Fruit fly (Drosophila melanogaster) whole organism, embryonic: Measurements from ENCODE around the gene Pex11c.

Source experiments
- Antp ChIP-seq: fragments of 200-800 bp; sonication (Bioruptor generic); optimal IDR thresholded peaks from 3 replicates; lab custom pipeline; 2016; ENCODE audit warnings: missing biosample characterization, missing genetic modification characterization
- BEAF-32 ChIP-seq: fragments of 200-800 bp; sonication (Bioruptor generic); optimal IDR thresholded peaks from 3 replicates; lab custom pipeline; 2017; ENCODE audit warnings: missing biosample characterization, missing genetic modification characterization, mild to moderate bottlenecking, moderate library complexity, missing genetic modification reagents
- CG12236 ChIP-seq: fragments of 200-800 bp; sonication (Bioruptor generic); optimal IDR thresholded peaks from 2 replicates; lab custom pipeline; 2016; ENCODE audit warnings: missing biosample characterization, missing genetic modification characterization
- CG12659 ChIP-seq: fragments of 200-800 bp; sonication (Bioruptor generic); optimal IDR thresholded peaks from 3 replicates; lab custom pipeline; 2017; ENCODE audit warnings: mild to moderate bottlenecking, missing biosample characterization, missing genetic modification reagents, missing genetic modification characterization
- CG13287 ChIP-seq: fragments of 200-800 bp; sonication (Bioruptor generic); IDR thresholded peaks from 2 replicates; pipeline ENCODE4 v1.3.6; 2022; ENCODE audit warnings: missing biosample characterization, missing genetic modification characterization; ENCODE audit not compliant: partially characterized antibody
- CG13296 ChIP-seq: fragments of 200-800 bp; sonication (Bioruptor generic); optimal IDR thresholded peaks from 3 replicates; lab custom pipeline; 2018; ENCODE audit warnings: missing biosample characterization, mild to moderate bottlenecking, missing genetic modification characterization
- CG14860 ChIP-seq: fragments of 200-800 bp; sonication (Bioruptor generic); IDR thresholded peaks from 3 replicates; pipeline ENCODE4 v1.3.6; 2022; ENCODE audit warnings: missing biosample characterization, missing genetic modification characterization; ENCODE audit not compliant: partially characterized antibody
- CG14965 ChIP-seq: fragments of 200-800 bp; sonication (Bioruptor generic); optimal IDR thresholded peaks from 2 replicates; lab custom pipeline; 2016; ENCODE audit warnings: missing biosample characterization, missing genetic modification characterization, borderline replicate concordance
- CG1529 ChIP-seq: fragments of 200-800 bp; sonication (Bioruptor generic); optimal IDR thresholded peaks from 3 replicates; lab custom pipeline; 2018; ENCODE audit warnings: missing biosample characterization, missing genetic modification characterization
- CG17802 ChIP-seq: fragments of 200-800 bp; sonication (Bioruptor generic); optimal IDR thresholded peaks from 2 replicates; lab custom pipeline; 2018; ENCODE audit warnings: missing biosample characterization, mild to moderate bottlenecking, missing genetic modification characterization, moderate library complexity
- CG17829 ChIP-seq: fragments of 200-800 bp; optimal IDR thresholded peaks from 2 replicates; lab custom pipeline; 2019; ENCODE audit warnings: missing biosample characterization, mild to moderate bottlenecking, missing genetic modification characterization, moderate library complexity
- CG18011 ChIP-seq: fragments of 200-800 bp; sonication (Bioruptor generic); optimal IDR thresholded peaks from 2 replicates; lab custom pipeline; 2017; ENCODE audit warnings: missing biosample characterization, missing genetic modification characterization, mild to moderate bottlenecking, moderate library complexity, missing genotype
- CG1832 ChIP-seq: fragments of 200-800 bp; sonication (Bioruptor generic); optimal IDR thresholded peaks from 2 replicates; lab custom pipeline; 2017; ENCODE audit warnings: missing biosample characterization, mild to moderate bottlenecking, missing genetic modification characterization, inconsistent platforms
- CG3163 ChIP-seq: fragments of 200-800 bp; sonication (Bioruptor generic); optimal IDR thresholded peaks from 3 replicates; lab custom pipeline; 2016; ENCODE audit warnings: missing biosample characterization, missing genetic modification characterization
- CG6654 ChIP-seq: fragments of 200-800 bp; sonication (Bioruptor generic); optimal IDR thresholded peaks from 2 replicates; lab custom pipeline; 2017; ENCODE audit warnings: missing biosample characterization, mild to moderate bottlenecking, missing genetic modification characterization
- CG6854 ChIP-seq: fragments of 200-800 bp; sonication (Bioruptor generic); optimal IDR thresholded peaks from 3 replicates; lab custom pipeline; 2017; ENCODE audit warnings: missing biosample characterization, mild to moderate bottlenecking, missing genetic modification characterization
- CG7271 ChIP-seq: fragments of 200-800 bp; sonication (Bioruptor generic); optimal IDR thresholded peaks from 2 replicates; lab custom pipeline; 2018; ENCODE audit warnings: missing biosample characterization, mild to moderate bottlenecking, missing genetic modification characterization, moderate library complexity
- CG7372 ChIP-seq: fragments of 200-800 bp; sonication (Bioruptor generic); IDR thresholded peaks from 2 replicates; pipeline ENCODE4 v1.3.6; 2022; ENCODE audit warnings: missing biosample characterization, missing genetic modification characterization
- CG7963 ChIP-seq: fragments of 200-800 bp; sonication (Bioruptor generic); IDR thresholded peaks from 3 replicates; pipeline ENCODE4 v1.3.6; 2022; ENCODE audit warnings: missing biosample characterization, missing genetic modification characterization; ENCODE audit not compliant: partially characterized antibody
- CG9609 ChIP-seq: fragments of 200-800 bp; sonication (Bioruptor generic); optimal IDR thresholded peaks from 3 replicates; lab custom pipeline; 2016; ENCODE audit warnings: missing biosample characterization, missing genetic modification characterization
- CTCF ChIP-seq: fragments of 200-800 bp; sonication (Bioruptor generic); optimal IDR thresholded peaks from 2 replicates; lab custom pipeline; 2017; ENCODE audit warnings: missing biosample characterization, mild to moderate bottlenecking, missing genetic modification characterization, moderate library complexity
- Dfd ChIP-seq, 2 experiments: fragments of >200 bp; optimal IDR thresholded peaks; 2 replicates each; lab custom pipeline; 2017; ENCODE audit warnings: missing biosample characterization in 2 of 2, missing genetic modification characterization in 2 of 2
- HLH3B ChIP-seq: fragments of 200-800 bp; sonication (Bioruptor generic); IDR thresholded peaks from 2 replicates; pipeline ENCODE4 v1.3.6; 2022; ENCODE audit warnings: missing biosample characterization, missing genetic modification characterization
- Hey ChIP-seq: fragments of 200-800 bp; sonication (Bioruptor generic); optimal IDR thresholded peaks from 3 replicates; lab custom pipeline; 2018; ENCODE audit warnings: missing biosample characterization, mild to moderate bottlenecking, missing genetic modification characterization
- Hr39 ChIP-seq: fragments of >200 bp; optimal IDR thresholded peaks from 2 replicates; lab custom pipeline; 2017
- Hr51 ChIP-seq, 2 experiments: fragments of 200-800 bp; sonication (Bioruptor generic); optimal IDR thresholded peaks; 2 replicates in 1 of 2; 3 replicates in 1 of 2; lab custom pipeline; 2016 to 2018; ENCODE audit warnings: missing biosample characterization in 2 of 2, missing genetic modification characterization in 2 of 2, mild to moderate bottlenecking in 1 of 2, moderate library complexity in 1 of 2
- MBD-R2 ChIP-seq: fragments of 200-800 bp; sonication (Bioruptor generic); IDR thresholded peaks from 2 replicates; pipeline ENCODE4 v1.3.6; 2022; ENCODE audit warnings: missing biosample characterization, missing genetic modification characterization
- Sox100B ChIP-seq: fragments of 200-800 bp; sonication (Bioruptor generic); optimal IDR thresholded peaks from 3 replicates; lab custom pipeline; 2018; ENCODE audit warnings: missing biosample characterization, mild to moderate bottlenecking, missing genetic modification characterization
- Sry-δ ChIP-seq: fragments of 200-800 bp; sonication (Bioruptor generic); optimal IDR thresholded peaks from 2 replicates; lab custom pipeline; 2016; ENCODE audit warnings: missing biosample characterization, missing genetic modification characterization
- ash1 ChIP-seq: fragments of 200-800 bp; sonication (Bioruptor generic); optimal IDR thresholded peaks from 2 replicates; lab custom pipeline; 2018; ENCODE audit warnings: missing biosample characterization, mild to moderate bottlenecking, missing genetic modification characterization
- bigmax ChIP-seq: fragments of 200-800 bp; sonication (Bioruptor generic); optimal IDR thresholded peaks from 2 replicates; lab custom pipeline; 2018; ENCODE audit warnings: missing biosample characterization, mild to moderate bottlenecking, missing genetic modification characterization
- corto ChIP-seq: fragments of 200-800 bp; sonication (Bioruptor generic); optimal IDR thresholded peaks from 2 replicates; lab custom pipeline; 2016; ENCODE audit warnings: missing biosample characterization, mild to moderate bottlenecking, missing genetic modification characterization, moderate library complexity
- dmrt99B ChIP-seq: fragments of 200-800 bp; sonication (Bioruptor generic); optimal IDR thresholded peaks from 2 replicates; lab custom pipeline; 2018; ENCODE audit warnings: missing biosample characterization, mild to moderate bottlenecking, missing genetic modification characterization, moderate library complexity
- ham ChIP-seq: fragments of 200-800 bp; sonication (Bioruptor generic); IDR thresholded peaks from 2 replicates; pipeline ENCODE4 v1.3.6; 2022; ENCODE audit warnings: missing biosample characterization, missing genetic modification characterization
- jumu ChIP-seq: fragments of 200-800 bp; sonication (Bioruptor generic); optimal IDR thresholded peaks from 3 replicates; lab custom pipeline; 2016; ENCODE audit warnings: missing biosample characterization, missing genetic modification characterization
- nau ChIP-seq: fragments of 200-800 bp; sonication (Bioruptor generic); optimal IDR thresholded peaks from 3 replicates; lab custom pipeline; 2017; ENCODE audit warnings: missing biosample characterization, mild to moderate bottlenecking, missing genetic modification characterization, missing genetic modification reagents
- oc ChIP-seq: fragments of 200-800 bp; sonication (Bioruptor generic); optimal IDR thresholded peaks from 2 replicates; lab custom pipeline; 2018; ENCODE audit warnings: missing biosample characterization, mild to moderate bottlenecking, missing genetic modification characterization, moderate library complexity
- pan ChIP-seq, 4 experiments: fragments of >200 bp in 3 of 4; fragments of 200-800 bp in 1 of 4; sonication (Bioruptor generic) in 1 of 4; optimal IDR thresholded peaks in 3 of 4; IDR thresholded peaks in 1 of 4; 2 replicates each; pipeline versions ENCODE4 v1.3.6 to Lab custom; 2017 to 2022; ENCODE audit warnings: missing biosample characterization in 2 of 4, missing genetic modification characterization in 2 of 4, mixed read lengths in 1 of 4
- pb ChIP-seq: fragments of 200-800 bp; sonication (Bioruptor generic); optimal IDR thresholded peaks from 3 replicates; lab custom pipeline; 2016; ENCODE audit warnings: missing biosample characterization, missing genetic modification characterization
- peb ChIP-seq: fragments of 200-800 bp; sonication (Bioruptor generic); IDR thresholded peaks from 2 replicates; pipeline ENCODE4 v1.3.6; 2022; ENCODE audit warnings: missing biosample characterization, missing genetic modification characterization
- pho ChIP-seq: fragments of 200-800 bp; sonication (Bioruptor generic); optimal IDR thresholded peaks from 2 replicates; lab custom pipeline; 2016; ENCODE audit warnings: missing biosample characterization, missing genetic modification characterization
- psq ChIP-seq: fragments of 200-800 bp; sonication (Bioruptor generic); optimal IDR thresholded peaks from 2 replicates; lab custom pipeline; 2017; ENCODE audit warnings: missing biosample characterization, missing genetic modification characterization
- ranshi ChIP-seq: fragments of 200-800 bp; sonication (Bioruptor generic); IDR thresholded peaks from 2 replicates; pipeline ENCODE4 v1.3.6; 2022; ENCODE audit warnings: missing biosample characterization, missing genetic modification characterization
- repo ChIP-seq: fragments of 200-800 bp; sonication (Bioruptor generic); optimal IDR thresholded peaks from 2 replicates; lab custom pipeline; 2016; ENCODE audit warnings: missing biosample characterization, missing genetic modification characterization
- sens-2 ChIP-seq: fragments of 200-800 bp; sonication (Bioruptor generic); IDR thresholded peaks from 2 replicates; pipeline ENCODE4 v1.3.6; 2022; ENCODE audit warnings: missing biosample characterization, missing genetic modification characterization
- sna ChIP-seq: fragments of 200-800 bp; sonication (Bioruptor generic); IDR thresholded peaks from 2 replicates; pipeline ENCODE4 v1.3.6; 2022; ENCODE audit warnings: missing biosample characterization, missing genetic modification characterization; ENCODE audit not compliant: partially characterized antibody
- stc ChIP-seq: fragments of 200-800 bp; sonication (Bioruptor generic); IDR thresholded peaks from 2 replicates; pipeline ENCODE4 v1.3.6; 2022; ENCODE audit warnings: missing biosample characterization, missing genetic modification characterization
- tap ChIP-seq: fragments of 200-800 bp; optimal IDR thresholded peaks from 3 replicates; lab custom pipeline; 2019; ENCODE audit warnings: missing biosample characterization, mild to moderate bottlenecking, missing genetic modification characterization, moderate library complexity
- tna ChIP-seq: fragments of 200-800 bp; sonication (Bioruptor generic); IDR thresholded peaks from 2 replicates; pipeline ENCODE4 v1.3.6; 2022; ENCODE audit warnings: missing biosample characterization, missing genetic modification characterization; ENCODE audit not compliant: partially characterized antibody
- wek ChIP-seq: fragments of 200-800 bp; sonication (Bioruptor generic); optimal IDR thresholded peaks from 3 replicates; lab custom pipeline; 2018; ENCODE audit warnings: missing biosample characterization, mild to moderate bottlenecking, missing genetic modification characterization, moderate library complexity

Gene Pex11c

DNA sequence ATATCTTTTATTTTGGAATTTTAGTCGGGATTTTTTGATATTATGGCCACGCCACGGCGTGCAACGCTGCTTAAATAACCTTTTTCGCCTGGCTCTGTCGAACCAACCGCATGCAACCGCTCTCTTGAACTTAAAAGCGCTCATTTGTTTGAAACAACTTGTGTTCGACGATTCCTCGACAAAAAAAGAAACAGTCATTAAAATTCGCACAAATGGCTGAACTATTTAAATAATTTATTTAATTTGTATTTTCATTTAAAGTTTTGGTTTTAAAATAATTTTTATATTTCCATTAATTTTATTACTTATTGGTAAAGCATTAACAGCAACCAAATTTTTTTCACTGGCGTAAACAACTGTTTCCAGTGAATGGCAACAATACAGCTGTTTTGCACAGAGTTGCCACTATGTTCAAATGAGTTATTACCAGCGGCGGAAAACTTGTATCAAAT, 22.7 kb downstream of the Pex11c start, which contains the start of the genes orb and Cdc16 (continued):
- peak; percentile 88 for TF ChIP-seq CG13296
- TF ChIP-seq oc, result peak; percentile 91
- TF ChIP-seq CG17802 (tag; lab: Kevin White, UChicago), result peak; percentile 46
- peak; percentile 58 for TF ChIP-seq pho
- TF ChIP-seq sens-2, result peak; percentile 32; the same call in 1 of the 2 replicates
- peak; percentile 70 for TF ChIP-seq Antp (GFP tag; lab: Kevin White, UChicago)
- no peak for TF ChIP-seq jumu (GFP tag; lab: Kevin White, UChicago)
- TF ChIP-seq psq, result peak; percentile 86
- TF ChIP-seq ash1 (GFP tag; lab: Kevin White, UChicago), result no peak
- TF ChIP-seq BEAF-32 (GFP tag; lab: Kevin White, UChicago), result peak; percentile 21
- TF ChIP-seq Hey (tag; lab: Kevin White, UChicago), result no peak
- no peak for TF ChIP-seq CG14965 (GFP tag; lab: Kevin White, UChicago)
- peak; percentile 74 to 94 for TF ChIP-seq Hr51 (GFP tag; optimal IDR thresholded peaks at IDR 0.05; lab: Kevin White, UChicago)
- TF ChIP-seq CG17829, result peak; percentile 92
- TF ChIP-seq tap (tag; lab: Kevin White, UChicago), result peak; percentile 89
- TF ChIP-seq CG7963 (GFP tag; lab: Robert Waterston, UW), result no peak
- TF ChIP-seq stc (GFP tag; lab: Robert Waterston, UW), result peak; percentile 95
- peak; percentile 82 for TF ChIP-seq CG7372 (GFP tag; lab: Robert Waterston, UW)
- peak; percentile 76 for TF ChIP-seq CG6854 (GFP tag; lab: Kevin White, UChicago)
- TF ChIP-seq pb (GFP tag; lab: Kevin White, UChicago), result peak; percentile 23
- TF ChIP-seq CG14860 (GFP tag; lab: Robert Waterston, UW), result no peak
- peak; percentile 91 for TF ChIP-seq dmrt99B
- TF ChIP-seq CG1529, result peak; percentile 76
- TF ChIP-seq ham (GFP tag; lab: Robert Waterston, UW), result no peak
- peak; percentile 84 for TF ChIP-seq CG7271 (tag; lab: Kevin White, UChicago)
- no peak for TF ChIP-seq CG1832
- no peak for TF ChIP-seq bigmax (GFP tag; lab: Kevin White, UChicago)
- peak; percentile 94 for TF ChIP-seq CG12659 (GFP tag; lab: Kevin White, UChicago)
- TF ChIP-seq CTCF, result peak; percentile 54
- TF ChIP-seq corto (GFP tag; lab: Kevin White, UChicago), result peak; percentile 55
- no peak for TF ChIP-seq wek (GFP tag; lab: Kevin White, UChicago)
- TF ChIP-seq sna, result no peak; the same call in 1 of the 2 replicates
- peak; percentile 36 for TF ChIP-seq CG12236 (GFP tag; lab: Kevin White, UChicago)
- no peak for TF ChIP-seq Dfd (GFP tag; optimal IDR thresholded peaks at IDR 0.05; lab: Kevin White, UChicago)
- TF ChIP-seq CG9609 (GFP tag; lab: Kevin White, UChicago), result peak; percentile 58
- no peak for TF ChIP-seq pan (optimal IDR thresholded peaks at IDR 0.05; lab: Kevin White, UChicago)
- TF ChIP-seq pan (GFP tag; optimal IDR thresholded peaks at IDR 0.05 in 1 of 2, IDR thresholded peaks at IDR 0.05 in 1 of 2), result peak in 1 of 2 experiments; percentile 96
- peak; percentile 47 for TF ChIP-seq CG6654 (GFP tag; lab: Kevin White, UChicago)
- peak; percentile 85 for TF ChIP-seq Sox100B (GFP tag; lab: Kevin White, UChicago)
- peak; percentile 60; the same call in 1 of the 2 replicates for TF ChIP-seq CG13287 (GFP tag; lab: Robert Waterston, UW)
- peak; percentile 33 for TF ChIP-seq CG3163 (GFP tag; lab: Kevin White, UChicago)
- peak; percentile 99 for TF ChIP-seq MBD-R2 (GFP tag; lab: Robert Waterston, UW)
- peak; percentile 93 for TF ChIP-seq HLH3B
- no peak for TF ChIP-seq nau (GFP tag; lab: Kevin White, UChicago)
- peak; percentile 71 for TF ChIP-seq CG18011
- TF ChIP-seq peb, result peak; percentile 67; the same call in 1 of the 2 replicates
- TF ChIP-seq Hr39 (lab: Kevin White, UChicago), result no peak
- peak; percentile 38 for TF ChIP-seq Sry-δ
- TF ChIP-seq ranshi (GFP tag; lab: Robert Waterston, UW), result peak; percentile 95
- no peak for TF ChIP-seq tna (GFP tag; lab: Robert Waterston, UW)
- TF ChIP-seq repo (GFP tag; lab: Kevin White, UChicago), result no peak
